Worm (Caenorhabditis elegans): ENCODE data around the gene fipr-12.

Gene fipr-12

DNA sequence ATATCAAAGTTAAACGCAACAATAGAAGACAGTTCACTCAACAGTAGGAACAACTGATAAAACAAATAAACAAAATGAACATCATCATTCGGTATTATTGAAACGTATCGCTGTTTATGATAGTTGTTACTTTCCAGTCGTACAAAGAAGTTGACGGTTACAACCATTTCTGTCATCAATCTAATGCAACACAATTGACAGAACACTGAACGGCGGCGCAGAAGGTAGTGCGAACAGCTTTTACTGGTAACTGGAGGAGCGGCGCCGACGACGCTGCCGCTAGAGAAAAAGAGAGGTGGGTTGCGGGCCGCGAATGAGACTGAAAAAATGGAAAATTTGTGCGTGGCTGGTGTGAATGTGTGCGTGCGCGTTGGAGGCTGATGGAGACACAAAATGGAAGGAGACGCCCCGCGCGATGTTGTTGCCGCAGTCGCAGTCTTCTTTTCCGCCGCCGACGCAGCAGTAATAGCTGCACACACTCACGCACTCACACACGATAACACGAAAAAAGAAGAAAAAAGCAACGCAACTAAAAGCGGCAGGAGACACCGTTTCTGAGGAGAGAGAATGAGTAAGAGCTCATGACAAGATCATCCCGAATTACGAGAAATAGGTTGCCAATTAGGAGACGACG, 21.1 kb downstream of the fipr-12 start:
- peak; percentile 5 for TF ChIP-seq nfya-1 (tag; optimal IDR thresholded peaks at IDR 0.05; ENCODE audit: insufficient read depth)
- no peak for TF ChIP-seq fos-1 (tag; optimal IDR thresholded peaks at IDR 0.05)
- peak; percentile 61 for TF ChIP-seq lin-39 (tag; optimal IDR thresholded peaks at IDR 0.05)

DNA sequence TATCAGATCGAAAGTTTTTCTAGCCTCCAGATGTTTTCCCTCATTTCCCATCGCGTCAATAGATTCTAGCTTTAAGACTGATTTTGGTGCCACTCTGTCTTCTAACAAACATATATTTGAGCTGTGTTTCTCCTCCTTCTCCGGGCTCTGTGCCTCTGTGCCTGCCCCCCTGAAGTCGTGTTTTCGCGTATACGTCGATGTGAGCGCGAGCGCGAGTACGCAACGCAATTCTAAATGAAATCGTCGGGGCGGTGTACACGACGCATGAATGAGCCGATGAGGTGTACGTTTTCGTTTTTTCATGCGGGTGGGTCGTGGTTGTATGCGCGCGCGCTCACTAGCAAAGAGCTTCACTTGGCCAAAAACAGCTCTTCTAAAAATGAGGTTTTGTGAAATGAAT, 22.8 kb downstream of the fipr-12 start:
- TF ChIP-seq ama-1 (optimal IDR thresholded peaks at IDR 0.05) = no peak
- TF ChIP-seq elt-2 (tag; optimal IDR thresholded peaks at IDR 0.05) = no peak

ce11 chrV:9970119-9970518, 27.0 kb downstream of the fipr-12 start:
- TF ChIP-seq fkh-2 (tag; optimal IDR thresholded peaks at IDR 0.05) (no peak), nhr-67 (tag; optimal IDR thresholded peaks at IDR 0.05) (no peak), ztf-4 (tag; optimal IDR thresholded peaks at IDR 0.05) (peak; percentile 76), unc-39 (tag; optimal IDR thresholded peaks at IDR 0.05) (no peak), ama-1 (optimal IDR thresholded peaks at IDR 0.05) (peak; percentile 53), nhr-76 (tag; optimal IDR thresholded peaks at IDR 0.05) (no peak), elt-2 (tag; optimal IDR thresholded peaks at IDR 0.05) (peak; percentile 52), hmg-11 (tag; optimal IDR thresholded peaks at IDR 0.05) (peak; percentile 79), elt-1 (tag; optimal IDR thresholded peaks at IDR 0.05) (no peak), nhr-77 (tag; optimal IDR thresholded peaks at IDR 0.05) (peak; percentile 38), mml-1 (tag; optimal IDR thresholded peaks at IDR 0.05) (no peak), unc-62 (GFP tag; optimal IDR thresholded peaks at IDR 0.05) (peak; percentile 16), ceh-16 (tag; optimal IDR thresholded peaks at IDR 0.05) (peak; percentile 9), lsy-12 (tag; optimal IDR thresholded peaks at IDR 0.05) (peak; percentile 61), pqm-1 (tag; optimal IDR thresholded peaks at IDR 0.05) (no peak), R02D3.7 (tag; optimal IDR thresholded peaks at IDR 0.05) (peak; percentile 11), nhr-25 (tag; optimal IDR thresholded peaks at IDR 0.05) (no peak), nhr-12 (tag; optimal IDR thresholded peaks at IDR 0.05) (no peak), jun-1 (tag; optimal IDR thresholded peaks at IDR 0.05) (peak; percentile 2), nhr-43 (tag; optimal IDR thresholded peaks at IDR 0.05; ENCODE audit: poor library complexity, severe bottlenecking) (peak; percentile 62), ZK546.5 (tag; optimal IDR thresholded peaks at IDR 0.05) (no peak), ceh-28 (tag; optimal IDR thresholded peaks at IDR 0.05) (no peak), pha-4 (tag; optimal IDR thresholded peaks at IDR 0.05) (no peak), mdl-1 (tag; optimal IDR thresholded peaks at IDR 0.05) (no peak), fos-1 (tag; optimal IDR thresholded peaks at IDR 0.05) (no peak), nfya-1 (tag; optimal IDR thresholded peaks at IDR 0.05; ENCODE audit: insufficient read depth) (peak; percentile 70), zag-1 (tag; optimal IDR thresholded peaks at IDR 0.05) (no peak), tbx-2 (tag; optimal IDR thresholded peaks at IDR 0.05) (peak; percentile 67), nhr-237 (tag; optimal IDR thresholded peaks at IDR 0.05) (no peak), ztf-11 (tag; optimal IDR thresholded peaks at IDR 0.05) (no peak), egl-27 (tag; optimal IDR thresholded peaks at IDR 0.05) (no peak), ceh-82 (tag; optimal IDR thresholded peaks at IDR 0.05) (peak; percentile 23), egl-5 (tag; optimal IDR thresholded peaks at IDR 0.05) (peak; percentile 59), nhr-28 (tag; optimal IDR thresholded peaks at IDR 0.05) (no peak), ceh-9 (tag; optimal IDR thresholded peaks at IDR 0.05) (no peak), elt-3 (tag; optimal IDR thresholded peaks at IDR 0.05) (no peak), lin-39 (tag; optimal IDR thresholded peaks at IDR 0.05) (peak; percentile 90), nhr-11 (tag; optimal IDR thresholded peaks at IDR 0.05) (no peak), lin-15B (tag; optimal IDR thresholded peaks at IDR 0.05) (peak; percentile 21), daf-12 (tag; optimal IDR thresholded peaks at IDR 0.05) (no peak), fkh-10 (GFP tag; optimal IDR thresholded peaks at IDR 0.05) (no peak), nhr-23 (tag; optimal IDR thresholded peaks at IDR 0.05) (no peak), snpc-4 (tag; optimal IDR thresholded peaks at IDR 0.05) (peak; percentile 22), sea-2 (GFP tag; optimal IDR thresholded peaks at IDR 0.05) (no peak), aly-2 (tag; optimal IDR thresholded peaks at IDR 0.05) (no peak), skn-1 (tag; optimal IDR thresholded peaks at IDR 0.05) (peak; percentile 2), eor-1 (tag; optimal IDR thresholded peaks at IDR 0.05) (no peak)
